Worm (Caenorhabditis elegans): Measurements from ENCODE around the gene dars-1.

ce11 chrIII:9489798-9490197 lies 1.2 kb downstream of the dars-1 start:
- TF ChIP-seq lin-15B (tag; optimal IDR thresholded peaks at IDR 0.05) = no peak
- no peak for TF ChIP-seq unc-62 (GFP tag; optimal IDR thresholded peaks at IDR 0.05)
- TF ChIP-seq nhr-11 (tag; optimal IDR thresholded peaks at IDR 0.05) = no peak
- TF ChIP-seq ceh-82 (tag; optimal IDR thresholded peaks at IDR 0.05) = no peak
- no peak for TF ChIP-seq nhr-12 (tag; optimal IDR thresholded peaks at IDR 0.05)
- TF ChIP-seq nhr-76 (tag; optimal IDR thresholded peaks at IDR 0.05) = no peak
- no peak for TF ChIP-seq nhr-237 (tag; optimal IDR thresholded peaks at IDR 0.05)
- no peak for TF ChIP-seq nhr-28 (tag; optimal IDR thresholded peaks at IDR 0.05)
- no peak for TF ChIP-seq blmp-1 (tag; optimal IDR thresholded peaks at IDR 0.05)
